Worm (Caenorhabditis elegans): Measurements from ENCODE around the gene str-4.

Gene str-4

DNA sequence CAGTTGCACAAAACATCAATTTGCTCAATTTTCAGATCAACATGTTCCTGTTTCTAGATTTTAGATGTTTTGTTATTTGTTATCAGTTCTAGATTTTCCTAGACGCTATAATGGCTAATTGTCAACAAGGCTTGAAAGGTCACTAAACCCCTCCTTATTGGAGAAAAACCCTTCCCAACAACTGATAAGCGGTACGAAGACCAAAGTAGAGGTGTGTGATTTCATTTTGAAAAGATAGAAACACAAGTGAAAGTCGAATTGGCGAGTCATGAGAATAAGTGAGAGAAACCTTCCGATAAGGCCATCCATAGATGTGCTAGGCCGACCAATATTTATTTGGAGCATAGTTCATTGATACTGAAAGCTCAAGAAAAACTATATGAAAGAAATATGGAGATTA, 34.1 kb upstream of the str-4 start:
- TF ChIP-seq hmg-4 (GFP tag; optimal IDR thresholded peaks at IDR 0.05) (no peak), hmbx-1 (tag; optimal IDR thresholded peaks at IDR 0.05) (no peak), ceh-36 (tag; optimal IDR thresholded peaks at IDR 0.05) (no peak), ama-1 (optimal IDR thresholded peaks at IDR 0.05) (no peak), tbx-11 (GFP tag; IDR thresholded peaks at IDR 0.05) (no peak), sea-1 (GFP tag; conservative IDR thresholded peaks at IDR 0.05) (no peak), hnd-1 (tag; optimal IDR thresholded peaks at IDR 0.05) (no peak), ets-7 (tag; optimal IDR thresholded peaks at IDR 0.05) (no peak), B0310.2 (tag; optimal IDR thresholded peaks at IDR 0.05) (no peak), flt-1 (GFP tag; IDR thresholded peaks at IDR 0.05) (no peak), tra-4 (tag; optimal IDR thresholded peaks at IDR 0.05) (no peak), pes-1 (GFP tag; IDR thresholded peaks at IDR 0.05) (no peak), tbx-37 (GFP tag; conservative IDR thresholded peaks at IDR 0.05) (no peak), ceh-13 (GFP tag; optimal IDR thresholded peaks at IDR 0.05) (no peak), scrt-1 (GFP tag; IDR thresholded peaks at IDR 0.05) (no peak), aly-1 (tag; optimal IDR thresholded peaks at IDR 0.05) (no peak), F13C5.2 (tag; optimal IDR thresholded peaks at IDR 0.05) (no peak)

DNA sequence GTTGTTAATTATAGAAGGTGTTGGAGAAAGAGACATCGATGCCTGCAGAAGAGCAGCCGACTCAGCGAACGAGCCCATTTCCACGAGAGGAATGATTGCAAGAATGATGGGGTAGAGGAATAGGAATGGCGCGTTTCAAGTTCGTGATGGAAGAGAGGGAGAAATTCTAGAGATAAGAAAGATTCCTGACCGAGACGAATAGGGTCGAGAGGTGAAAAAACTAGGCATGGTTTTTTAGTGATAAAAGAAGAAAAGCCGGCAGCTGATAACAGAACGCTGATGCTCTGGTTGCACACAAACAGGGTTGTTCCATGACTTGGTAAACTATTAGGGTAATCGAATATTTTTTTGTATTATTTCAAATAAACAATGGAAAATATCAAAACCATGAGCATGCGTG, 33.3 kb upstream of the str-4 start:
- TF ChIP-seq hmbx-1 (tag; optimal IDR thresholded peaks at IDR 0.05), result no peak
- TF ChIP-seq flt-1 (GFP tag; IDR thresholded peaks at IDR 0.05), result no peak
- TF ChIP-seq ceh-13 (GFP tag; optimal IDR thresholded peaks at IDR 0.05), result no peak
- no peak for TF ChIP-seq aly-1 (tag; optimal IDR thresholded peaks at IDR 0.05)
- TF ChIP-seq tbx-11 (GFP tag; IDR thresholded peaks at IDR 0.05), result no peak
- no peak for TF ChIP-seq sea-1 (GFP tag; conservative IDR thresholded peaks at IDR 0.05)
- TF ChIP-seq F13C5.2 (tag; optimal IDR thresholded peaks at IDR 0.05), result no peak
- no peak for TF ChIP-seq ama-1 (optimal IDR thresholded peaks at IDR 0.05)
- no peak for TF ChIP-seq B0310.2 (tag; optimal IDR thresholded peaks at IDR 0.05)
- TF ChIP-seq hnd-1 (tag; optimal IDR thresholded peaks at IDR 0.05), result no peak
- TF ChIP-seq scrt-1 (GFP tag; IDR thresholded peaks at IDR 0.05), result no peak
- TF ChIP-seq ets-7 (tag; optimal IDR thresholded peaks at IDR 0.05), result no peak
- no peak for TF ChIP-seq hmg-4 (GFP tag; optimal IDR thresholded peaks at IDR 0.05)
- no peak for TF ChIP-seq pes-1 (GFP tag; IDR thresholded peaks at IDR 0.05)
- TF ChIP-seq ceh-36 (tag; optimal IDR thresholded peaks at IDR 0.05), result no peak
- no peak for TF ChIP-seq tbx-37 (GFP tag; conservative IDR thresholded peaks at IDR 0.05)
- no peak for TF ChIP-seq tra-4 (tag; optimal IDR thresholded peaks at IDR 0.05)

DNA sequence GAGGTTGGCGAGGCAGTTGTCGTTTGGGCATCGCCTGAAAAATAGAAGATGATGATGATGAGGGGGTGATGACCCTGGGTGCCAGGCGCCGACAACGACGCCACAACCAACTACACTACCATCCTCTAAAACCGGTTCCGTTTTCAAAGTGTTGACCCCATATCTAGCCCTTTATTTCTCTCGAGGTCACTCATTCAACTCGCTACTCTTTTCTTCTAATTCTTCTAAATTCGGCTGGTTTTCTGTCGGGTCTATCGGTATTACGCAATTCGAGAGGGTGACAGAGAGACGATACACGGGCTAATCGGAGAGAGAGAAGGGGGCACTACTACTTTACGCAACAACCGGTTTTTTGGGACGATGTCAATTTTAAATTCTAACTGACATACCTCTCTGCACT, 31.8 kb upstream of the str-4 start:
- TF ChIP-seq B0310.2 (tag; optimal IDR thresholded peaks at IDR 0.05) (no peak), flt-1 (GFP tag; IDR thresholded peaks at IDR 0.05) (no peak), aly-1 (tag; optimal IDR thresholded peaks at IDR 0.05) (no peak), ceh-13 (GFP tag; optimal IDR thresholded peaks at IDR 0.05) (no peak), hnd-1 (tag; optimal IDR thresholded peaks at IDR 0.05) (no peak), ceh-36 (tag; optimal IDR thresholded peaks at IDR 0.05) (no peak), tra-4 (tag; optimal IDR thresholded peaks at IDR 0.05) (no peak), pes-1 (GFP tag; IDR thresholded peaks at IDR 0.05) (no peak), tbx-37 (GFP tag; conservative IDR thresholded peaks at IDR 0.05) (no peak), hmg-4 (GFP tag; optimal IDR thresholded peaks at IDR 0.05) (no peak), sea-1 (GFP tag; conservative IDR thresholded peaks at IDR 0.05) (no peak), ets-7 (tag; optimal IDR thresholded peaks at IDR 0.05) (no peak), F13C5.2 (tag; optimal IDR thresholded peaks at IDR 0.05) (no peak), scrt-1 (GFP tag; IDR thresholded peaks at IDR 0.05) (no peak)

DNA sequence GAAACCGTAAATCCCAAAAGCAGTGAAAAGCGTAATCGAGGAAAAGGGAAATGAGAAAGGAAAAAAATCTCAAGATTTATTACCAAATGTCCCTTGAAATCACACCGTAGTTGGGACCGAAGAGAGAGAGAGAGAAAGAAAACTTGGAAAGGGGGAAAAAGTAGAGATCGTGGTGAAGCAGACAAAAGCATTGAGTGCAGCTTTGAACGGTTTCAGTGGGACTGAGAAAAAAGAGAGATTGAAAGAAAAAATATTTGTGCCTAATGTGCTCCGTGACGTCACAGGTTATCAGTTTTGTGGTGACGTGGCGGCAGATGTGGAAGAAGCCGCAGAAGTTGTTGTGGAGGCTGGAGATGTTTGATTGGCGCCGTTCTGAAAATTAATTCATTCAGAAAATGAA, 30.7 kb upstream of the str-4 start:
- TF ChIP-seq scrt-1 (GFP tag; IDR thresholded peaks at IDR 0.05) (no peak), ceh-13 (GFP tag; optimal IDR thresholded peaks at IDR 0.05) (no peak), tra-4 (tag; optimal IDR thresholded peaks at IDR 0.05) (no peak), tbx-11 (GFP tag; IDR thresholded peaks at IDR 0.05) (no peak)

DNA sequence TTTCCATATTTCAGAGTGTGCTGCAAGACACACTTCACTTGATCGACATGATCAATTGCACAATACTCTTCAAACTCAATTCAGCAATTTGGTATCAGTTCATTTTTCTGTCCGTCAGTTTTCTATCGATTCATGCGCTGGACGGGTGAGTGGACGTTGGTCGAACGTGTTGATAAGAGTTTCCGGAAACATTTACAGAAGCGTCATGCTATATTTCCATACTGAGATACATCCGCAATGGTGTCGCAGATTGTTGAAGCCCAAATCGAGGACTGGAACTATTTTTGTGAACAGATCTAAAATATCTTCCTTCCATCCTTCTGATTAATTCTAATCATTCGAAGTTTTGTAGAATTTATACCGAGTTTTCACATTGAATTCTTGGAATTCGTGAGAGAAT, 30.1 kb upstream of the str-4 start:
- TF ChIP-seq hnd-1 (tag; optimal IDR thresholded peaks at IDR 0.05) (no peak), sea-1 (GFP tag; conservative IDR thresholded peaks at IDR 0.05) (no peak), ets-7 (tag; optimal IDR thresholded peaks at IDR 0.05) (no peak), tbx-11 (GFP tag; IDR thresholded peaks at IDR 0.05) (no peak), ama-1 (optimal IDR thresholded peaks at IDR 0.05) (no peak), hmg-4 (GFP tag; optimal IDR thresholded peaks at IDR 0.05) (no peak), ceh-13 (GFP tag; optimal IDR thresholded peaks at IDR 0.05) (no peak), scrt-1 (GFP tag; IDR thresholded peaks at IDR 0.05) (no peak), aly-1 (tag; optimal IDR thresholded peaks at IDR 0.05) (no peak), tbx-37 (GFP tag; conservative IDR thresholded peaks at IDR 0.05) (no peak), B0310.2 (tag; optimal IDR thresholded peaks at IDR 0.05) (no peak), F13C5.2 (tag; optimal IDR thresholded peaks at IDR 0.05) (no peak), hmbx-1 (tag; optimal IDR thresholded peaks at IDR 0.05) (no peak), tra-4 (tag; optimal IDR thresholded peaks at IDR 0.05) (no peak), ceh-36 (tag; optimal IDR thresholded peaks at IDR 0.05) (no peak), flt-1 (GFP tag; IDR thresholded peaks at IDR 0.05) (no peak)

DNA sequence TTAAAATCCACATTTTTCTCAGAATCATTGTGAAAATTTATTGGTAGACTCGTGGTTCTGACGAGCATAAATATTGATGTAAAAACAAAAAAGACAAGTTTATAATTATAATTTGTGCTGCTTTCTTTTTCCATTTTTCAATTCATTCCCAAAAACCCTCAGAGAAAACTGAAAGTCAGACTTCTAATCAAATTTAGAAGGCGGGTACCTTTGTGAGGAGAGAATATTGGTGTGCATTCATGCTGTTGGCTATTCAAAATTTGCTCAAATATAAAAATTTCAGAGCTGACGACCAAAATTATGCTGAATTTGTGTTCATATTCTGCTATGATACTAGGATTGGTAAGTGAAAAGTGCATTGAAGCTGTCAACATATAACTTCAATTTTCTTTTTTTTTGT, 27.5 kb upstream of the str-4 start, which contains the start of gene srx-125:
srx-125 (plus strand) TSS at position 301 of the 400 bp plus-strand sequence.
- TF ChIP-seq B0310.2 (tag; optimal IDR thresholded peaks at IDR 0.05), result no peak
- TF ChIP-seq hnd-1 (tag; optimal IDR thresholded peaks at IDR 0.05), result no peak
- TF ChIP-seq hmbx-1 (tag; optimal IDR thresholded peaks at IDR 0.05), result no peak
- TF ChIP-seq ceh-36 (tag; optimal IDR thresholded peaks at IDR 0.05), result no peak
- no peak for TF ChIP-seq aly-1 (tag; optimal IDR thresholded peaks at IDR 0.05)
- no peak for TF ChIP-seq tbx-37 (GFP tag; conservative IDR thresholded peaks at IDR 0.05)
- no peak for TF ChIP-seq scrt-1 (GFP tag; IDR thresholded peaks at IDR 0.05)
- TF ChIP-seq flt-1 (GFP tag; IDR thresholded peaks at IDR 0.05), result no peak
- TF ChIP-seq ets-7 (tag; optimal IDR thresholded peaks at IDR 0.05), result no peak
- no peak for TF ChIP-seq tra-4 (tag; optimal IDR thresholded peaks at IDR 0.05)
- TF ChIP-seq tbx-11 (GFP tag; IDR thresholded peaks at IDR 0.05), result no peak
- TF ChIP-seq sea-1 (GFP tag; conservative IDR thresholded peaks at IDR 0.05), result no peak
- no peak for TF ChIP-seq ama-1 (optimal IDR thresholded peaks at IDR 0.05)
- TF ChIP-seq ceh-13 (GFP tag; optimal IDR thresholded peaks at IDR 0.05), result no peak
- no peak for TF ChIP-seq F13C5.2 (tag; optimal IDR thresholded peaks at IDR 0.05)
- no peak for TF ChIP-seq pes-1 (GFP tag; IDR thresholded peaks at IDR 0.05)
- no peak for TF ChIP-seq hmg-4 (GFP tag; optimal IDR thresholded peaks at IDR 0.05)

DNA sequence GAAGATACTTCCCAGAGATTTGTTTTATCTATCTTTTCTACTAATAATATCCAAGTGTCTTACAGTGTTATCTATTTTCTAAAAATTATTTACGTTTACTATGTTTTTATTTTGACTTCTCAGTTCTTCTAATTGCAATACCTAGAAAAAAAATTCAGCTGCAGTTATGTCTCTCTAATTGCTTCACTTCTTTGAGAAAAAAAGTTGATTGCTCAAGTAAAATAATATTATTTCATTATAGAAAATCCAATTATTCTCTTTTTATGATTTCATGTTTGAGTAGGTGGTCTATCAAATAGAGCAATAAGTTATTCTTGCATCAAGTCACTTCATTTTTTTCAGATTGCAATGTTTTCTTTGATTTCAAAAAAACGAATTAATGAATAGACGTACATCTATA, 27.0 kb upstream of the str-4 start:
- TF ChIP-seq hmg-4 (GFP tag; optimal IDR thresholded peaks at IDR 0.05) (no peak), scrt-1 (GFP tag; IDR thresholded peaks at IDR 0.05) (no peak), sea-1 (GFP tag; conservative IDR thresholded peaks at IDR 0.05) (no peak), ama-1 (optimal IDR thresholded peaks at IDR 0.05) (no peak), ceh-13 (GFP tag; optimal IDR thresholded peaks at IDR 0.05) (no peak), ceh-36 (tag; optimal IDR thresholded peaks at IDR 0.05) (no peak), tbx-37 (GFP tag; conservative IDR thresholded peaks at IDR 0.05) (no peak)

Measured in whole organism, early embryonic.